Worm (Caenorhabditis elegans) whole organism, L3 larva: ENCODE data around the gene F59A6.2.

Experiments used
- R02D3.7 ChIP-seq: fragments of 150-350 bp; optimal IDR thresholded peaks from 2 replicates; lab custom pipeline; 2014; ENCODE audit warnings: missing biosample characterization, missing genetic modification characterization
- aly-2 ChIP-seq: fragments of 150-350 bp; optimal IDR thresholded peaks from 2 replicates; lab custom pipeline; 2014; ENCODE audit warnings: missing biosample characterization, missing genetic modification characterization
- ceh-16 ChIP-seq: sonication (generic microtip); optimal IDR thresholded peaks from 2 replicates; lab custom pipeline; 2017; ENCODE audit warnings: missing biosample characterization, missing genetic modification characterization
- ceh-28 ChIP-seq: fragments of 150-350 bp; optimal IDR thresholded peaks from 2 replicates; lab custom pipeline; 2014; ENCODE audit warnings: missing biosample characterization, missing genetic modification reagents, missing genetic modification characterization
- ceh-82 ChIP-seq: fragments of 150-350 bp; optimal IDR thresholded peaks from 2 replicates; lab custom pipeline; 2014; ENCODE audit warnings: missing biosample characterization, missing genetic modification characterization
- ceh-9 ChIP-seq: sonication (generic microtip); optimal IDR thresholded peaks from 2 replicates; lab custom pipeline; 2018; ENCODE audit warnings: missing biosample characterization, missing genetic modification characterization
- daf-12 ChIP-seq: fragments of 150-350 bp; optimal IDR thresholded peaks from 2 replicates; lab custom pipeline; 2014; ENCODE audit warnings: missing biosample characterization, missing genetic modification reagents, missing genetic modification characterization
- egl-27 ChIP-seq: sonication (generic microtip); optimal IDR thresholded peaks from 4 replicates; lab custom pipeline; 2017; ENCODE audit warnings: missing biosample characterization, missing genetic modification reagents, missing genetic modification characterization
- egl-5 ChIP-seq: fragments of 150-350 bp; optimal IDR thresholded peaks from 2 replicates; lab custom pipeline; 2017; ENCODE audit warnings: missing biosample characterization, missing genetic modification reagents, missing genetic modification characterization, inconsistent platforms
- elt-2 ChIP-seq: sonication (generic microtip); optimal IDR thresholded peaks from 2 replicates; lab custom pipeline; 2016; ENCODE audit warnings: missing genetic modification reagents, mild to moderate bottlenecking, missing genetic modification characterization, missing compliant biosample characterization
- elt-3 ChIP-seq, 3 experiments: fragments of 150-350 bp in 1 of 3; sonication (generic microtip) in 2 of 3; optimal IDR thresholded peaks; 2 replicates in 2 of 3; 4 replicates in 1 of 3; lab custom pipeline; 2014 to 2017; ENCODE audit warnings: missing biosample characterization in 3 of 3, missing genetic modification characterization in 3 of 3
- fkh-10 ChIP-seq: sonication (generic microtip); optimal IDR thresholded peaks from 2 replicates; lab custom pipeline; 2017; ENCODE audit warnings: missing biosample characterization, missing genetic modification reagents, missing genetic modification characterization
- fkh-2 ChIP-seq: fragments of 150-350 bp; optimal IDR thresholded peaks from 2 replicates; lab custom pipeline; 2014; ENCODE audit warnings: missing biosample characterization, missing genetic modification reagents, missing genetic modification characterization
- hmg-11 ChIP-seq: sonication (generic microtip); optimal IDR thresholded peaks from 2 replicates; lab custom pipeline; 2016; ENCODE audit warnings: missing genetic modification characterization, missing compliant biosample characterization
- jun-1 ChIP-seq: fragments of 150-350 bp; optimal IDR thresholded peaks from 2 replicates; lab custom pipeline; 2014; ENCODE audit warnings: missing biosample characterization, missing genetic modification reagents, missing genetic modification characterization
- lin-15B ChIP-seq: fragments of 150-350 bp; optimal IDR thresholded peaks from 2 replicates; lab custom pipeline; 2014; ENCODE audit warnings: missing biosample characterization, missing genetic modification characterization
- lin-39 ChIP-seq: fragments of 150-350 bp; optimal IDR thresholded peaks from 2 replicates; lab custom pipeline; 2018; ENCODE audit warnings: missing biosample characterization, missing genetic modification reagents, missing genetic modification characterization
- lsy-12 ChIP-seq: sonication (generic microtip); optimal IDR thresholded peaks from 2 replicates; lab custom pipeline; 2016; ENCODE audit warnings: mild to moderate bottlenecking, missing genetic modification characterization, missing compliant biosample characterization
- mdl-1 ChIP-seq: fragments of 150-350 bp; optimal IDR thresholded peaks from 2 replicates; lab custom pipeline; 2014; ENCODE audit warnings: missing biosample characterization, missing genetic modification characterization
- mml-1 ChIP-seq: fragments of 150-350 bp; sonication (generic microtip); optimal IDR thresholded peaks from 3 replicates; lab custom pipeline; 2014; ENCODE audit warnings: missing biosample characterization, missing genetic modification characterization
- nfya-1 ChIP-seq: sonication (generic microtip); optimal IDR thresholded peaks from 2 replicates; lab custom pipeline; 2017; ENCODE audit warnings: missing genetic modification characterization, mild to moderate bottlenecking, missing compliant biosample characterization, antibody characterized with exemption, moderate library complexity; ENCODE audit not compliant: insufficient read depth
- nhr-11 ChIP-seq: fragments of 150-350 bp; optimal IDR thresholded peaks from 2 replicates; lab custom pipeline; 2014; ENCODE audit warnings: missing biosample characterization, missing genetic modification characterization
- nhr-23 ChIP-seq: fragments of 150-350 bp; optimal IDR thresholded peaks from 2 replicates; lab custom pipeline; 2014; ENCODE audit warnings: missing biosample characterization, missing genetic modification reagents, missing genetic modification characterization
- nhr-237 ChIP-seq: fragments of 150-350 bp; optimal IDR thresholded peaks from 2 replicates; lab custom pipeline; 2014; ENCODE audit warnings: missing biosample characterization, missing genetic modification characterization
- nhr-25 ChIP-seq: sonication (generic microtip); optimal IDR thresholded peaks from 2 replicates; lab custom pipeline; 2017; ENCODE audit warnings: missing biosample characterization, missing genetic modification characterization
- nhr-28 ChIP-seq: fragments of 150-350 bp; optimal IDR thresholded peaks from 2 replicates; lab custom pipeline; 2014; ENCODE audit warnings: missing biosample characterization, missing genetic modification characterization
- nhr-43 ChIP-seq: sonication (generic microtip); optimal IDR thresholded peaks from 2 replicates; lab custom pipeline; 2016; ENCODE audit warnings: mild to moderate bottlenecking, missing genetic modification characterization, missing compliant biosample characterization; ENCODE audit not compliant: poor library complexity, severe bottlenecking
- nhr-67 ChIP-seq: fragments of 150-350 bp; optimal IDR thresholded peaks from 2 replicates; lab custom pipeline; 2014; ENCODE audit warnings: missing biosample characterization, missing genetic modification characterization
- nhr-77 ChIP-seq: fragments of 150-350 bp; optimal IDR thresholded peaks from 2 replicates; lab custom pipeline; 2014; ENCODE audit warnings: missing biosample characterization, missing genetic modification characterization
- pha-4 ChIP-seq: fragments of 150-350 bp; optimal IDR thresholded peaks from 2 replicates; lab custom pipeline; 2014; ENCODE audit warnings: missing biosample characterization, missing genetic modification reagents, missing genetic modification characterization
- pqm-1 ChIP-seq: fragments of 150-350 bp; optimal IDR thresholded peaks from 2 replicates; lab custom pipeline; 2017; ENCODE audit warnings: missing biosample characterization, missing genetic modification characterization, inconsistent platforms
- sea-2 ChIP-seq: fragments of 150-350 bp; sonication (generic microtip); optimal IDR thresholded peaks from 4 replicates; lab custom pipeline; 2014; ENCODE audit warnings: missing biosample characterization, missing genetic modification reagents, missing genetic modification characterization
- skn-1 ChIP-seq: fragments of 150-350 bp; optimal IDR thresholded peaks from 2 replicates; lab custom pipeline; 2014; ENCODE audit warnings: missing biosample characterization, missing genetic modification characterization
- snpc-4 ChIP-seq: fragments of 150-350 bp; optimal IDR thresholded peaks from 2 replicates; lab custom pipeline; 2014; ENCODE audit warnings: missing biosample characterization, missing genetic modification characterization
- tbx-2 ChIP-seq: sonication (generic microtip); optimal IDR thresholded peaks from 2 replicates; lab custom pipeline; 2016; ENCODE audit warnings: mild to moderate bottlenecking, missing genetic modification characterization, missing compliant biosample characterization
- unc-39 ChIP-seq: sonication (generic microtip); optimal IDR thresholded peaks from 4 replicates; lab custom pipeline; 2017; ENCODE audit warnings: missing biosample characterization, missing genetic modification characterization
- unc-62 ChIP-seq: fragments of 150-350 bp; sonication (generic microtip); optimal IDR thresholded peaks from 4 replicates; lab custom pipeline; 2014; ENCODE audit warnings: missing biosample characterization, missing genetic modification reagents, missing genetic modification characterization
- zag-1 ChIP-seq: fragments of 150-350 bp; optimal IDR thresholded peaks from 2 replicates; lab custom pipeline; 2014; ENCODE audit warnings: missing biosample characterization, missing genetic modification characterization
- ztf-11 ChIP-seq: fragments of 150-350 bp; optimal IDR thresholded peaks from 2 replicates; lab custom pipeline; 2014; ENCODE audit warnings: missing biosample characterization, missing genetic modification characterization
- ztf-4 ChIP-seq: fragments of 150-350 bp; optimal IDR thresholded peaks from 2 replicates; lab custom pipeline; 2014; ENCODE audit warnings: missing biosample characterization, missing genetic modification characterization

Gene F59A6.2

ce11 chrII:5031612-5032011 lies 17.1 kb downstream of the F59A6.2 start, which contains the start of gene wdr-83:
wdr-83 (minus strand) TSS chrII:5031712.
- TF ChIP-seq nhr-28 (tag; lab: Kevin White, UChicago) = no peak

ce11 chrII:5032669-5033068 lies 18.2 kb downstream of the F59A6.2 start:
- TF ChIP-seq ceh-9 (tag; lab: Kevin White, UChicago) (no peak), nhr-67 (tag; lab: Kevin White, UChicago) (no peak), tbx-2 (peak; percentile 19), lin-39 (tag; lab: Kevin White, UChicago) (peak; percentile 58), ceh-28 (tag; lab: Kevin White, UChicago) (no peak), lsy-12 (peak; percentile 73), elt-2 (tag; lab: Kevin White, UChicago) (peak; percentile 87), ceh-82 (tag; lab: Kevin White, UChicago) (peak; percentile 29), nhr-28 (tag; lab: Kevin White, UChicago) (no peak), fkh-10 (GFP tag; lab: Kevin White, UChicago) (no peak), nfya-1 (tag; lab: Kevin White, UChicago) (peak; percentile 57), ceh-16 (no peak), fkh-2 (tag; lab: Kevin White, UChicago) (no peak), lin-15B (tag; lab: Kevin White, UChicago) (peak; percentile 34), aly-2 (tag; lab: Kevin White, UChicago) (no peak), nhr-237 (no peak), pqm-1 (peak; percentile 17), nhr-25 (peak; percentile 40), mml-1 (tag; lab: Kevin White, UChicago) (no peak), zag-1 (no peak), egl-27 (tag; lab: Kevin White, UChicago) (peak; percentile 46), egl-5 (no peak), nhr-77 (no peak), nhr-23 (no peak), hmg-11 (peak; percentile 89), elt-3 (tag; optimal IDR thresholded peaks at IDR 0.05; lab: Kevin White, UChicago) (no peak), jun-1 (tag; lab: Kevin White, UChicago) (peak; percentile 35), ztf-11 (no peak), sea-2 (GFP tag; lab: Kevin White, UChicago) (no peak), R02D3.7 (peak; percentile 29), unc-62 (GFP tag; lab: Kevin White, UChicago) (no peak), snpc-4 (peak; percentile 30), unc-39 (tag; lab: Kevin White, UChicago) (no peak), ztf-4 (tag; lab: Kevin White, UChicago) (no peak), pha-4 (tag; lab: Kevin White, UChicago) (peak; percentile 38), mdl-1 (tag; lab: Kevin White, UChicago) (no peak), daf-12 (tag; lab: Kevin White, UChicago) (no peak), nhr-43 (peak; percentile 63)

- TF ChIP-seq hmg-11 (no peak), jun-1 (tag; lab: Kevin White, UChicago) (no peak), unc-62 (GFP tag; lab: Kevin White, UChicago) (no peak), zag-1 (no peak), skn-1 (tag; lab: Kevin White, UChicago) (no peak), aly-2 (tag; lab: Kevin White, UChicago) (no peak), nhr-11 (tag; lab: Kevin White, UChicago) (no peak)
These were observed 19.4 kb downstream of the F59A6.2 start, which contains the start of gene F33G12.3 for ce11 chrII:5033935-5034334. F33G12.3 (minus strand) TSS chrII:5034035.

ce11 chrII:5036128-5036527 lies 21.6 kb downstream of the F59A6.2 start, which contains the start of gene lrr-1:
lrr-1 (minus strand) TSS chrII:5036439.
- TF ChIP-seq nhr-11 (tag; lab: Kevin White, UChicago) = no peak
- no peak for TF ChIP-seq ztf-11
- peak; percentile 32 for TF ChIP-seq elt-2 (tag; lab: Kevin White, UChicago)
- TF ChIP-seq daf-12 (tag; lab: Kevin White, UChicago) = no peak
- no peak for TF ChIP-seq lin-15B (tag; lab: Kevin White, UChicago)
- TF ChIP-seq nhr-77 = peak; percentile 12
- TF ChIP-seq sea-2 (GFP tag; lab: Kevin White, UChicago) = no peak
- no peak for TF ChIP-seq ceh-9 (tag; lab: Kevin White, UChicago)
- TF ChIP-seq unc-39 (tag; lab: Kevin White, UChicago) = no peak
- TF ChIP-seq aly-2 (tag; lab: Kevin White, UChicago) = no peak
- no peak for TF ChIP-seq pha-4 (tag; lab: Kevin White, UChicago)
- no peak for TF ChIP-seq elt-3 (tag; optimal IDR thresholded peaks at IDR 0.05; lab: Kevin White, UChicago)
